Fruit fly (Drosophila melanogaster) whole organism, prepupa: ENCODE measurements around the gene kri.

ENCODE experiments used
- Blimp-1 ChIP-seq: fragments of 200-800 bp; sonication (Bioruptor generic); optimal IDR thresholded peaks from 3 replicates; lab custom pipeline; 2017; ENCODE audit warnings: missing biosample characterization, missing genetic modification characterization, mild to moderate bottlenecking, moderate library complexity, missing genetic modification reagents
- CG10631 ChIP-seq: fragments of 200-800 bp; sonication (Bioruptor generic); optimal IDR thresholded peaks from 2 replicates; lab custom pipeline; 2016; ENCODE audit warnings: missing biosample characterization, missing genetic modification characterization
- CG11294 ChIP-seq: fragments of 200-800 bp; sonication (Bioruptor generic); IDR thresholded peaks from 2 replicates; pipeline ENCODE4 v1.3.6; 2022; ENCODE audit warnings: missing biosample characterization, missing genetic modification characterization
- CG11762 ChIP-seq: fragments of 200-800 bp; sonication (Bioruptor generic); optimal IDR thresholded peaks from 3 replicates; lab custom pipeline; 2016; ENCODE audit warnings: missing biosample characterization, missing genetic modification characterization; ENCODE audit not compliant: insufficient read depth
- CG11902 ChIP-seq: fragments of 200-800 bp; sonication (Bioruptor generic); optimal IDR thresholded peaks from 3 replicates; lab custom pipeline; 2016; ENCODE audit warnings: missing biosample characterization, missing genetic modification characterization
- CG15336 ChIP-seq: fragments of 200-800 bp; sonication (Bioruptor generic); IDR thresholded peaks from 2 replicates; pipeline ENCODE4 v1.3.6; 2022; ENCODE audit warnings: missing biosample characterization, missing genetic modification characterization
- CG1621 ChIP-seq: fragments of 200-800 bp; sonication (Bioruptor generic); optimal IDR thresholded peaks from 3 replicates; lab custom pipeline; 2018; ENCODE audit warnings: missing biosample characterization, mild to moderate bottlenecking, missing genetic modification characterization
- CG16779 ChIP-seq: fragments of 200-800 bp; sonication (Bioruptor generic); optimal IDR thresholded peaks from 3 replicates; lab custom pipeline; 2017; ENCODE audit warnings: missing biosample characterization, mild to moderate bottlenecking, missing genetic modification characterization
- CG3032 ChIP-seq: fragments of 200-800 bp; optimal IDR thresholded peaks from 2 replicates; lab custom pipeline; 2019; ENCODE audit warnings: missing biosample characterization, mild to moderate bottlenecking, missing genetic modification characterization, moderate library complexity
- CG31627 ChIP-seq: fragments of 200-800 bp; sonication (Bioruptor generic); optimal IDR thresholded peaks from 3 replicates; lab custom pipeline; 2016; ENCODE audit warnings: missing biosample characterization, missing genetic modification characterization
- CG32006 ChIP-seq: fragments of 200-800 bp; sonication (Bioruptor generic); optimal IDR thresholded peaks from 3 replicates; lab custom pipeline; 2017; ENCODE audit warnings: missing biosample characterization, mild to moderate bottlenecking, missing genetic modification characterization
- CG34406 ChIP-seq: fragments of 200-800 bp; sonication (Bioruptor generic); optimal IDR thresholded peaks from 3 replicates; lab custom pipeline; 2016; ENCODE audit warnings: missing biosample characterization, missing genetic modification characterization
- CG3919 ChIP-seq: fragments of 200-800 bp; sonication (Bioruptor generic); optimal IDR thresholded peaks from 3 replicates; lab custom pipeline; 2016; ENCODE audit warnings: missing biosample characterization, missing genetic modification characterization
- CG6163 ChIP-seq: fragments of 200-800 bp; sonication (Bioruptor generic); IDR thresholded peaks from 3 replicates; pipeline ENCODE4 v1.3.6; 2022; ENCODE audit warnings: missing biosample characterization, missing genetic modification characterization
- CG6792 ChIP-seq: fragments of 200-800 bp; sonication (Bioruptor generic); optimal IDR thresholded peaks from 3 replicates; lab custom pipeline; 2016; ENCODE audit warnings: missing biosample characterization, missing genetic modification characterization
- CG6808 ChIP-seq: fragments of 200-800 bp; sonication (Bioruptor generic); optimal IDR thresholded peaks from 3 replicates; lab custom pipeline; 2017; ENCODE audit warnings: missing biosample characterization, missing genetic modification characterization, mild to moderate bottlenecking, moderate library complexity, missing genetic modification reagents
- CG8119 ChIP-seq: fragments of 200-800 bp; sonication (Bioruptor generic); IDR thresholded peaks from 3 replicates; pipeline ENCODE4 v1.3.6; 2022; ENCODE audit warnings: missing biosample characterization, missing genetic modification characterization
- CG8319 ChIP-seq: fragments of 200-800 bp; sonication (Bioruptor generic); optimal IDR thresholded peaks from 3 replicates; lab custom pipeline; 2016; ENCODE audit warnings: missing biosample characterization, missing genetic modification characterization
- CG8632 ChIP-seq: fragments of 200-800 bp; sonication (Bioruptor generic); optimal IDR thresholded peaks from 3 replicates; lab custom pipeline; 2016; ENCODE audit warnings: missing biosample characterization, missing genetic modification characterization
- Eip78C ChIP-seq: fragments of 200-800 bp; sonication (Bioruptor generic); peaks from one replicate; lab custom pipeline; 2016; ENCODE audit warnings: missing biosample characterization, missing genetic modification characterization
- Eip93F ChIP-seq: fragments of 200-800 bp; sonication (Bioruptor generic); optimal IDR thresholded peaks from 2 replicates; lab custom pipeline; 2016; ENCODE audit warnings: missing biosample characterization, mild to moderate bottlenecking, missing genetic modification characterization
- Ets21C ChIP-seq: fragments of 200-800 bp; sonication (Bioruptor generic); optimal IDR thresholded peaks from 3 replicates; lab custom pipeline; 2016; ENCODE audit warnings: missing biosample characterization, missing genetic modification characterization
- Ets96B ChIP-seq: fragments of 200-800 bp; optimal IDR thresholded peaks from 2 replicates; lab custom pipeline; 2019; ENCODE audit warnings: missing biosample characterization, mild to moderate bottlenecking, missing genetic modification characterization, moderate library complexity
- Gug ChIP-seq: fragments of 200-800 bp; sonication (Bioruptor generic); IDR thresholded peaks from 2 replicates; pipeline ENCODE4 v1.3.6; 2022; ENCODE audit warnings: missing biosample characterization, missing genetic modification characterization
- Hr38 ChIP-seq: sonication (Bioruptor generic); optimal IDR thresholded peaks from 2 replicates; lab custom pipeline; 2016; ENCODE audit warnings: missing biosample characterization, missing genetic modification characterization
- Hr39 ChIP-seq: fragments of 200-800 bp; sonication (Bioruptor generic); optimal IDR thresholded peaks from 2 replicates; lab custom pipeline; 2016; ENCODE audit warnings: missing biosample characterization, missing genetic modification characterization
- Hr4 ChIP-seq: fragments of 200-800 bp; sonication (Bioruptor generic); optimal IDR thresholded peaks from 3 replicates; lab custom pipeline; 2016; ENCODE audit warnings: missing biosample characterization, missing genetic modification characterization
- Lpt ChIP-seq: fragments of 200-800 bp; sonication (Bioruptor generic); optimal IDR thresholded peaks from 3 replicates; lab custom pipeline; 2016; ENCODE audit warnings: missing biosample characterization, missing genetic modification characterization
- Met ChIP-seq: fragments of 200-800 bp; sonication (Bioruptor generic); optimal IDR thresholded peaks from 3 replicates; lab custom pipeline; 2016; ENCODE audit warnings: missing biosample characterization, missing genetic modification characterization
- Smox ChIP-seq: fragments of 200-800 bp; sonication (Bioruptor generic); optimal IDR thresholded peaks from 3 replicates; lab custom pipeline; 2016; ENCODE audit warnings: missing biosample characterization, missing genetic modification characterization
- Sox102F ChIP-seq: fragments of 200-800 bp; sonication (Bioruptor generic); optimal IDR thresholded peaks from 2 replicates; lab custom pipeline; 2016; ENCODE audit warnings: missing biosample characterization, mild to moderate bottlenecking, missing genetic modification characterization
- Sox14 ChIP-seq: fragments of 200-800 bp; sonication (Bioruptor generic); optimal IDR thresholded peaks from 3 replicates; lab custom pipeline; 2016; ENCODE audit warnings: missing biosample characterization, missing genetic modification characterization
- Sox15 ChIP-seq: fragments of 200-800 bp; sonication (Bioruptor generic); optimal IDR thresholded peaks from 3 replicates; lab custom pipeline; 2016; ENCODE audit warnings: missing biosample characterization, missing genetic modification characterization
- achi ChIP-seq: fragments of 200-800 bp; sonication (Bioruptor generic); optimal IDR thresholded peaks from 3 replicates; lab custom pipeline; 2016; ENCODE audit warnings: missing biosample characterization, missing genetic modification characterization
- acj6 ChIP-seq: fragments of 200-800 bp; sonication (Bioruptor generic); optimal IDR thresholded peaks from 3 replicates; lab custom pipeline; 2016; ENCODE audit warnings: missing biosample characterization, missing genetic modification characterization
- dac ChIP-seq: fragments of 200-800 bp; sonication (Bioruptor generic); optimal IDR thresholded peaks from 2 replicates; lab custom pipeline; 2017; ENCODE audit warnings: missing biosample characterization, mild to moderate bottlenecking, missing genetic modification characterization
- dsx ChIP-seq: fragments of 200-800 bp; optimal IDR thresholded peaks from 3 replicates; lab custom pipeline; 2019; ENCODE audit warnings: missing biosample characterization, mild to moderate bottlenecking, missing genetic modification characterization, moderate library complexity; ENCODE audit not compliant: poor library complexity, severe bottlenecking
- esn ChIP-seq: fragments of 200-800 bp; sonication (Bioruptor generic); optimal IDR thresholded peaks from 2 replicates; lab custom pipeline; 2016; ENCODE audit warnings: missing biosample characterization, mild to moderate bottlenecking, missing genetic modification characterization, moderate library complexity
- fd85E ChIP-seq: fragments of 200-800 bp; sonication (Bioruptor generic); optimal IDR thresholded peaks from 3 replicates; lab custom pipeline; 2016; ENCODE audit warnings: missing biosample characterization, missing genetic modification characterization
- fkh ChIP-seq: fragments of 200-800 bp; sonication (Bioruptor generic); optimal IDR thresholded peaks from 3 replicates; lab custom pipeline; 2017; ENCODE audit warnings: missing biosample characterization, mild to moderate bottlenecking, missing genetic modification characterization, moderate library complexity
- lz ChIP-seq: fragments of 200-800 bp; sonication (Bioruptor generic); optimal IDR thresholded peaks from 3 replicates; lab custom pipeline; 2016; ENCODE audit warnings: missing biosample characterization, missing genetic modification characterization
- spab ChIP-seq: fragments of 200-800 bp; sonication (Bioruptor generic); optimal IDR thresholded peaks from 2 replicates; lab custom pipeline; 2017; ENCODE audit warnings: missing biosample characterization, mild to moderate bottlenecking, missing genetic modification characterization, missing genetic modification reagents
- ss ChIP-seq, 2 experiments: fragments of 200-800 bp; sonication (Bioruptor generic); optimal IDR thresholded peaks; 2 replicates in 1 of 2; 3 replicates in 1 of 2; lab custom pipeline; 2017 to 2018; ENCODE audit warnings: mild to moderate bottlenecking in 2 of 2, missing biosample characterization in 2 of 2, missing genetic modification characterization in 2 of 2, moderate library complexity in 1 of 2
- topi ChIP-seq: fragments of 200-800 bp; sonication (Bioruptor generic); optimal IDR thresholded peaks from 3 replicates; lab custom pipeline; 2016; ENCODE audit warnings: missing biosample characterization, missing genetic modification characterization

kri gene

dm6 chr3L:5851636-5852035 is 40.9 kb downstream of the kri start (continued):
- TF ChIP-seq CG15336 (GFP tag; lab: Robert Waterston, UW) (no peak), CG6792 (GFP tag; lab: Kevin White, UChicago) (peak; percentile 57), dac (GFP tag; lab: Kevin White, UChicago) (no peak), Smox (peak; percentile 50), CG11902 (GFP tag; lab: Kevin White, UChicago) (peak; percentile 45), CG11762 (no peak), Hr39 (GFP tag; lab: Kevin White, UChicago) (peak; percentile 45), CG32006 (GFP tag; lab: Kevin White, UChicago) (no peak), Hr4 (no peak), dsx (GFP tag; lab: Kevin White, UChicago) (peak; percentile 17), CG31627 (GFP tag; lab: Kevin White, UChicago) (peak; percentile 45), Sox15 (GFP tag; lab: Kevin White, UChicago) (peak; percentile 6), CG6808 (peak; percentile 43), CG3919 (GFP tag; lab: Kevin White, UChicago) (peak; percentile 10), Hr38 (GFP tag; lab: Kevin White, UChicago) (no peak), CG6163 (no peak), Ets96B (tag; lab: Kevin White, UChicago) (peak; percentile 55), spab (GFP tag; lab: Kevin White, UChicago) (peak; percentile 48), Met (GFP tag; lab: Kevin White, UChicago) (peak; percentile 62), acj6 (peak; percentile 28), Gug (GFP tag; lab: Robert Waterston, UW) (no peak), fkh (GFP tag; lab: Kevin White, UChicago) (no peak), topi (peak; percentile 60), lz (GFP tag; lab: Kevin White, UChicago) (peak; percentile 49), CG3032 (peak; percentile 66), Sox14 (GFP tag; lab: Kevin White, UChicago) (peak; percentile 49), ss (GFP tag; optimal IDR thresholded peaks at IDR 0.05; lab: Kevin White, UChicago) (peak in 1 of 2 experiments; percentile 51), Ets21C (GFP tag; lab: Kevin White, UChicago) (peak; percentile 3), esn (GFP tag; lab: Kevin White, UChicago) (peak; percentile 64)
- TF ChIP-seq, all 60 proteins: peak for 33

dm6 chr3L:5855098-5855497 is 44.3 kb downstream of the kri start:
- TF ChIP-seq Eip78C (GFP tag; lab: Kevin White, UChicago): peak; percentile 57
- peak; percentile 5 for TF ChIP-seq CG10631
- TF ChIP-seq CG15336 (GFP tag; lab: Robert Waterston, UW): peak; percentile 56
- no peak for TF ChIP-seq achi
- no peak for TF ChIP-seq acj6
- peak; percentile 39 for TF ChIP-seq CG32006 (GFP tag; lab: Kevin White, UChicago)
- TF ChIP-seq CG8119 (GFP tag; lab: Robert Waterston, UW): peak; percentile 38; the same call in 2 of the 3 replicates
- peak; percentile 4 for TF ChIP-seq Hr4
- TF ChIP-seq topi: no peak
- no peak for TF ChIP-seq dsx (GFP tag; lab: Kevin White, UChicago)
- peak; percentile 7 for TF ChIP-seq CG3919 (GFP tag; lab: Kevin White, UChicago)

- TF ChIP-seq CG11902 (GFP tag; lab: Kevin White, UChicago): no peak
- TF ChIP-seq Hr4: no peak
Measured at dm6 chr3L:5856081-5856826, 45.5 kb downstream of the kri start.

- peak; percentile 77 for TF ChIP-seq Eip78C (GFP tag; lab: Kevin White, UChicago)
- no peak for TF ChIP-seq Eip93F (GFP tag; lab: Kevin White, UChicago)
- no peak for TF ChIP-seq CG34406
- TF ChIP-seq Lpt: no peak
- TF ChIP-seq CG11294 (GFP tag; lab: Robert Waterston, UW): no peak
- no peak for TF ChIP-seq CG16779
- peak; percentile 37 for TF ChIP-seq Met (GFP tag; lab: Kevin White, UChicago)
- no peak for TF ChIP-seq CG8319
- TF ChIP-seq Hr39 (GFP tag; lab: Kevin White, UChicago): peak; percentile 26
- TF ChIP-seq CG8119 (GFP tag; lab: Robert Waterston, UW): no peak
- no peak for TF ChIP-seq CG8632 (GFP tag; lab: Kevin White, UChicago)
- TF ChIP-seq lz (GFP tag; lab: Kevin White, UChicago): peak; percentile 11
- peak; percentile 13 for TF ChIP-seq Smox
- no peak for TF ChIP-seq CG1621 (tag; lab: Kevin White, UChicago)
- TF ChIP-seq fd85E (GFP tag; lab: Kevin White, UChicago): no peak
- no peak for TF ChIP-seq Gug (GFP tag; lab: Robert Waterston, UW)
- peak; percentile 26 for TF ChIP-seq CG3919 (GFP tag; lab: Kevin White, UChicago)
- TF ChIP-seq Sox102F (GFP tag; lab: Kevin White, UChicago): no peak
- no peak for TF ChIP-seq Blimp-1 (GFP tag; lab: Kevin White, UChicago)
- TF ChIP-seq CG6808: peak; percentile 57
- peak; percentile 34 for TF ChIP-seq esn (GFP tag; lab: Kevin White, UChicago)
Measured at dm6 chr3L:5856919-5857318, 46.1 kb downstream of the kri start.
